Fruit fly (Drosophila melanogaster): Measurements from ENCODE around the gene CG6041.

- TF ChIP-seq tai (GFP tag; optimal IDR thresholded peaks at IDR 0.05) (no peak), Vsx2 (GFP tag; optimal IDR thresholded peaks at IDR 0.05; ENCODE audit: partially characterized antibody) (no peak), Abd-B (GFP tag; optimal IDR thresholded peaks at IDR 0.05) (no peak), sv (GFP tag; optimal IDR thresholded peaks at IDR 0.05) (peak; percentile 49), usp (GFP tag; optimal IDR thresholded peaks at IDR 0.05) (no peak), foxo (GFP tag; optimal IDR thresholded peaks at IDR 0.05) (peak in 1 of 2 experiments; percentile 42)
Measured at dm6 chrX:5901628-5902213, 46.2 kb upstream of the CG6041 start.

Data from whole organism, wandering third instar larva.